Worm (Caenorhabditis elegans) whole organism, late embryonic: ENCODE results near the gene gst-33.

ENCODE experiments used
- ceh-34 ChIP-seq: sonication (generic microtip); optimal IDR thresholded peaks from 2 replicates; lab custom pipeline; 2016; ENCODE audit warnings: mild to moderate bottlenecking, missing genetic modification characterization, missing compliant biosample characterization
- nhr-11 ChIP-seq: fragments of 150-350 bp; optimal IDR thresholded peaks from 2 replicates; lab custom pipeline; 2014; ENCODE audit warnings: missing biosample characterization, missing genetic modification characterization

DNA sequence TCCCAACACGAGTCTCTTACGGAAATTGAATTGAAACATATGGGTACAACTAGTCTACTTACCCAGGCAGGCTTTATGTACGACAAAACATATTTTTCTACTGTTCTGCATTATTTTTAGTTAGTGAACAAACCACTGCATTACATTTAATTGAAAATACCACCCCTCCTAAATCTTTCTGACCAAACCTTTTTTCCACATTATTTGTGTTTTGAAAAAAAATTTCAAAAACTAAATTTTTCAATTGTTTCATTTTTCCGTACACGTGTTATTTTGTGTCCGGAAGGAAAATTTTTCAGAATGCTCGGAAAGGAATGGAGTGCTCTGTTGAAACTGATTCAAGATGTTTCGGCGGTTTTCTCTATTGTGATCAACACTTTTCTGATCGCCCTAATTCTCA lies 44.0 kb upstream of the gst-33 start, which contains the start of gene str-226:
- TF ChIP-seq nhr-11 (tag; lab: Kevin White, UChicago) = no peak
- TF ChIP-seq ceh-34 (tag; lab: Kevin White, UChicago) = no peak
